Worm (Caenorhabditis elegans) whole organism, L2 larva: ENCODE results near the gene his-41.

Experiments
- aly-2 ChIP-seq: fragments of 150-350 bp; optimal IDR thresholded peaks from 2 replicates; lab custom pipeline; 2014; ENCODE audit warnings: missing biosample characterization, missing genetic modification characterization
- ama-1 ChIP-seq: fragments of 150-350 bp; optimal IDR thresholded peaks from 2 replicates; lab custom pipeline; 2018; ENCODE audit warnings: inconsistent platforms
- ceh-16 ChIP-seq: fragments of 150-350 bp; optimal IDR thresholded peaks from 2 replicates; lab custom pipeline; 2014; ENCODE audit warnings: missing biosample characterization, missing genetic modification characterization
- lin-13 ChIP-seq: fragments of 150-350 bp; optimal IDR thresholded peaks from 2 replicates; lab custom pipeline; 2014; ENCODE audit warnings: missing biosample characterization, missing genetic modification reagents, missing genetic modification characterization
- lsy-2 ChIP-seq, 2 experiments: fragments of 150-350 bp in 1 of 2; sonication (generic microtip) in 1 of 2; optimal IDR thresholded peaks; 2 replicates each; lab custom pipeline; 2014 to 2017; ENCODE audit warnings: missing biosample characterization in 2 of 2, missing genetic modification characterization in 2 of 2
- nhr-11 ChIP-seq: fragments of 150-350 bp; optimal IDR thresholded peaks from 2 replicates; lab custom pipeline; 2014; ENCODE audit warnings: missing biosample characterization, missing genetic modification characterization
- nhr-23 ChIP-seq: fragments of 150-350 bp; optimal IDR thresholded peaks from 2 replicates; lab custom pipeline; 2014; ENCODE audit warnings: missing biosample characterization, missing genetic modification reagents, missing genetic modification characterization
- nhr-237 ChIP-seq: fragments of 150-350 bp; optimal IDR thresholded peaks from 2 replicates; lab custom pipeline; 2014; ENCODE audit warnings: missing biosample characterization, missing genetic modification characterization
- nhr-25 ChIP-seq: fragments of 150-350 bp; sonication (generic microtip); optimal IDR thresholded peaks from 3 replicates; lab custom pipeline; 2014; ENCODE audit warnings: missing biosample characterization, missing genetic modification characterization
- snpc-4 ChIP-seq: fragments of 150-350 bp; optimal IDR thresholded peaks from 2 replicates; lab custom pipeline; 2014; ENCODE audit warnings: missing biosample characterization, missing genetic modification characterization
- zag-1 ChIP-seq: fragments of 150-350 bp; optimal IDR thresholded peaks from 2 replicates; lab custom pipeline; 2014; ENCODE audit warnings: missing biosample characterization, missing genetic modification characterization
- ztf-11 ChIP-seq: sonication (generic microtip); optimal IDR thresholded peaks from 2 replicates; lab custom pipeline; 2017; ENCODE audit warnings: missing biosample characterization, missing genetic modification characterization

ce11 chrV:9524099-9524498, 21.2 kb upstream of the his-41 start, which contains the start of gene C50F4.9:
- TF ChIP-seq aly-2, result no peak
- no peak for TF ChIP-seq ztf-11 (tag; lab: Kevin White, UChicago)
- TF ChIP-seq ama-1, result no peak
- no peak for TF ChIP-seq nhr-237 (tag; lab: Kevin White, UChicago)
- no peak for TF ChIP-seq snpc-4 (tag; lab: Kevin White, UChicago)
- no peak for TF ChIP-seq nhr-25 (tag; lab: Kevin White, UChicago)
- TF ChIP-seq nhr-23 (tag; lab: Kevin White, UChicago), result no peak
- TF ChIP-seq zag-1 (tag; lab: Kevin White, UChicago), result no peak
- TF ChIP-seq lsy-2 (tag; optimal IDR thresholded peaks at IDR 0.05; lab: Kevin White, UChicago), result no peak
- no peak for TF ChIP-seq ceh-16 (tag; lab: Kevin White, UChicago)
- no peak for TF ChIP-seq nhr-11 (tag; lab: Kevin White, UChicago)
- no peak for TF ChIP-seq lin-13
